Fruit fly (Drosophila melanogaster): ENCODE measurements around the gene Ziz.
A peak's percentile ranks its signal among the peaks of the same experiment; 100 is the strongest.

The Ziz gene

DNA sequence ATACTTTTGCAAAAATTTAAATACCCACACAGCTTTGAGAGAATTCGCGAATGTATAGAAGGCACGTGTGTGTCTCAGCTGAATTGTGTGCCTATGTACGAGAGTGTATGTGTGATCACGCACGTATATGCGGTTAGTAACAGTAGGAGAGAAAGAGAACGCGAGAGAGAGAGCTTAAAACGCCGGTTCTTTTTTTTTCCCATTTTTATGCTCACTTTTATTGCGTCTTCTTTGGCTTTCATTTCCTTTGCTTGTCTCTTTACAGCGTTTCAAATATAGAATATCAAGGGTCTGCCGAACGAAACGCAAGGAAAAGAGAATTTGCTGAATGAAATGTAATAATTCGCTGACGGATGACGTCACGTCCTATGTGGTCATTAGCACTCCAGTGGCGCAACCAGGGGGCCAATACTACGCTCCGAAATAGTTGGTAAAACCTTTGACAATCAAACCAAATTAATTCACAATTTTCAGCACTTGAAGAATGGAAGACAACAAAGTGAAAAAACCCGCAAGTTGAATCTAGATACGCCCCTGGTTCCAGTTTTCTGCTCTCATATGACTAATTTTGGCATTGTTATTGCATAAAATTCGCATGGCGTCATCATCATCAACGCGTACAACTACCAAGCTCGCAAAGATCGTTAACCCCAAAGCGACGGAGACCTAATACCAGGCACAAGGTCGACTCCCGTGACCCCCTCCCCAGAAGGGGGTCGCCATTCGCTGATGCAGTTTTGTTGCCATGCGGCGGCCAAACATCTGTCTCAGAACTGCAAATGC, 71.0 kb downstream of the Ziz start:
- peak; percentile 44 for TF ChIP-seq spab (GFP tag; optimal IDR thresholded peaks at IDR 0.05)
- TF ChIP-seq CG10631 (GFP tag; optimal IDR thresholded peaks at IDR 0.05), result peak; percentile 69
- TF ChIP-seq Sox14 (GFP tag; optimal IDR thresholded peaks at IDR 0.05), result peak; percentile 89
- TF ChIP-seq Eip93F (GFP tag; optimal IDR thresholded peaks at IDR 0.05), result peak; percentile 8
- TF ChIP-seq acj6 (GFP tag; optimal IDR thresholded peaks at IDR 0.05), result peak; percentile 83
- TF ChIP-seq Sox15 (GFP tag; optimal IDR thresholded peaks at IDR 0.05), result peak; percentile 78
- peak; percentile 79 for TF ChIP-seq OdsH (GFP tag; optimal IDR thresholded peaks at IDR 0.05)
- peak; percentile 29 for TF ChIP-seq CG11762 (GFP tag; optimal IDR thresholded peaks at IDR 0.05; ENCODE audit: insufficient read depth)
- no peak for TF ChIP-seq CG9139 (GFP tag; optimal IDR thresholded peaks at IDR 0.05)
- peak; percentile 77 for TF ChIP-seq CG34406 (GFP tag; optimal IDR thresholded peaks at IDR 0.05)
- TF ChIP-seq CG4318 (GFP tag; optimal IDR thresholded peaks at IDR 0.05), result peak; percentile 13
- peak; percentile 70 for TF ChIP-seq CG8319 (GFP tag; optimal IDR thresholded peaks at IDR 0.05)
- peak; percentile 56 for TF ChIP-seq CG3032 (tag; optimal IDR thresholded peaks at IDR 0.05)
- peak; percentile 92 for TF ChIP-seq CG6163 (GFP tag; IDR thresholded peaks at IDR 0.05)
- peak; percentile 92 for TF ChIP-seq Eip78C (GFP tag)
- TF ChIP-seq CG31627 (GFP tag; optimal IDR thresholded peaks at IDR 0.05), result peak; percentile 93
- peak; percentile 84 for TF ChIP-seq pdm3 (GFP tag; optimal IDR thresholded peaks at IDR 0.05)
- TF ChIP-seq achi (GFP tag; optimal IDR thresholded peaks at IDR 0.05), result peak; percentile 80
- TF ChIP-seq CG6276 (GFP tag; optimal IDR thresholded peaks at IDR 0.05), result peak; percentile 54
- TF ChIP-seq CG15336 (GFP tag; IDR thresholded peaks at IDR 0.05), result peak; percentile 78
- peak; percentile 46 for TF ChIP-seq CG1621 (tag; optimal IDR thresholded peaks at IDR 0.05)
- TF ChIP-seq svp (GFP tag), result peak; percentile 96
- peak; percentile 91 for TF ChIP-seq Met (GFP tag; optimal IDR thresholded peaks at IDR 0.05)
- TF ChIP-seq cyc (GFP tag; optimal IDR thresholded peaks at IDR 0.05), result peak; percentile 91
- peak; percentile 71 for TF ChIP-seq Eip75B (GFP tag; optimal IDR thresholded peaks at IDR 0.05)
- peak; percentile 87 for TF ChIP-seq Ets21C (GFP tag; optimal IDR thresholded peaks at IDR 0.05)
- peak; percentile 70; the same call in 1 of the 2 replicates for TF ChIP-seq CG11294 (GFP tag; IDR thresholded peaks at IDR 0.05)
- TF ChIP-seq CG11902 (GFP tag; optimal IDR thresholded peaks at IDR 0.05), result peak; percentile 76
- TF ChIP-seq CG7368 (GFP tag; optimal IDR thresholded peaks at IDR 0.05), result peak; percentile 86
- TF ChIP-seq fkh (GFP tag; optimal IDR thresholded peaks at IDR 0.05), result no peak
- TF ChIP-seq Ets96B (tag; optimal IDR thresholded peaks at IDR 0.05), result peak; percentile 56
- TF ChIP-seq Lpt (GFP tag; optimal IDR thresholded peaks at IDR 0.05), result peak; percentile 27
- peak; percentile 81 for TF ChIP-seq CG6792 (GFP tag; optimal IDR thresholded peaks at IDR 0.05)
- peak; percentile 93 for TF ChIP-seq eg (GFP tag; IDR thresholded peaks at IDR 0.05)
- TF ChIP-seq CG8632 (GFP tag; optimal IDR thresholded peaks at IDR 0.05), result peak; percentile 62
- TF ChIP-seq esn (GFP tag; optimal IDR thresholded peaks at IDR 0.05), result peak; percentile 94
- no peak for TF ChIP-seq fd85E (GFP tag; optimal IDR thresholded peaks at IDR 0.05)
- peak; percentile 66 for TF ChIP-seq CG32006 (GFP tag; optimal IDR thresholded peaks at IDR 0.05)
- TF ChIP-seq fd59A (GFP tag; optimal IDR thresholded peaks at IDR 0.05), result peak; percentile 44
- TF ChIP-seq Smox (GFP tag; optimal IDR thresholded peaks at IDR 0.05), result peak; percentile 87
- peak; percentile 92 for TF ChIP-seq topi (GFP tag; optimal IDR thresholded peaks at IDR 0.05)
- peak; percentile 93 for TF ChIP-seq lz (GFP tag; optimal IDR thresholded peaks at IDR 0.05)
- TF ChIP-seq CG10669 (GFP tag; optimal IDR thresholded peaks at IDR 0.05), result peak; percentile 66
- TF ChIP-seq salr (GFP tag; optimal IDR thresholded peaks at IDR 0.05), result peak; percentile 24 to 31
- no peak for TF ChIP-seq Hr38 (GFP tag; optimal IDR thresholded peaks at IDR 0.05)
- TF ChIP-seq Gug (GFP tag; IDR thresholded peaks at IDR 0.05), result peak; percentile 73
- peak; percentile 77 for TF ChIP-seq net (GFP tag; optimal IDR thresholded peaks at IDR 0.05)
- no peak for TF ChIP-seq CG6854 (GFP tag; optimal IDR thresholded peaks at IDR 0.05)
- TF ChIP-seq CG3919 (GFP tag; optimal IDR thresholded peaks at IDR 0.05), result peak; percentile 85
- peak; percentile 97 for TF ChIP-seq vri (GFP tag; optimal IDR thresholded peaks at IDR 0.05)
- TF ChIP-seq CG8119 (GFP tag; IDR thresholded peaks at IDR 0.05), result peak; percentile 69
